Fruit fly (Drosophila melanogaster) whole organism, embryonic: ENCODE measurements around the gene capu.

Experiments used
- BtbVII ChIP-seq: fragments of 200-800 bp; sonication (Bioruptor generic); optimal IDR thresholded peaks from 3 replicates; lab custom pipeline; 2017; ENCODE audit warnings: missing biosample characterization, mild to moderate bottlenecking, missing genetic modification characterization
- CG10979 ChIP-seq: fragments of 200-800 bp; sonication (Bioruptor generic); optimal IDR thresholded peaks from 2 replicates; lab custom pipeline; 2018; ENCODE audit warnings: missing biosample characterization, mild to moderate bottlenecking, missing genetic modification characterization, moderate library complexity
- CG12942 ChIP-seq: fragments of 200-800 bp; sonication (Bioruptor generic); optimal IDR thresholded peaks from 3 replicates; lab custom pipeline; 2016; ENCODE audit warnings: missing biosample characterization, missing genetic modification characterization
- CG13287 ChIP-seq: fragments of 200-800 bp; sonication (Bioruptor generic); IDR thresholded peaks from 2 replicates; pipeline ENCODE4 v1.3.6; 2022; ENCODE audit warnings: missing biosample characterization, missing genetic modification characterization; ENCODE audit not compliant: partially characterized antibody
- CG13624 ChIP-seq: fragments of 200-800 bp; sonication (Bioruptor generic); optimal IDR thresholded peaks from 2 replicates; lab custom pipeline; 2016; ENCODE audit warnings: missing biosample characterization, missing genetic modification characterization
- CG14014 ChIP-seq: fragments of 200-800 bp; sonication (Bioruptor generic); IDR thresholded peaks from 2 replicates; pipeline ENCODE4 v1.3.6; 2022; ENCODE audit warnings: missing biosample characterization, missing genetic modification characterization
- CG17328 ChIP-seq: fragments of 200-800 bp; sonication (Bioruptor generic); IDR thresholded peaks from 2 replicates; pipeline ENCODE4 v1.3.6; 2022; ENCODE audit warnings: missing biosample characterization, missing genetic modification characterization
- CG18764 ChIP-seq: fragments of 200-800 bp; sonication (Bioruptor generic); optimal IDR thresholded peaks from 3 replicates; lab custom pipeline; 2016; ENCODE audit warnings: missing biosample characterization, missing genetic modification characterization
- CG31365 ChIP-seq: fragments of 200-800 bp; sonication (Bioruptor generic); optimal IDR thresholded peaks from 2 replicates; lab custom pipeline; 2018; ENCODE audit warnings: missing biosample characterization, mild to moderate bottlenecking, missing genetic modification characterization
- CG31441 ChIP-seq: fragments of 200-800 bp; sonication (Bioruptor generic); IDR thresholded peaks from 2 replicates; pipeline ENCODE4 v1.3.6; 2022; ENCODE audit warnings: missing biosample characterization, missing genetic modification characterization
- CG4424 ChIP-seq: fragments of 200-800 bp; sonication (Bioruptor generic); optimal IDR thresholded peaks from 3 replicates; lab custom pipeline; 2016; ENCODE audit warnings: missing biosample characterization, missing genetic modification characterization
- CG4820 ChIP-seq: fragments of 200-800 bp; sonication (Bioruptor generic); optimal IDR thresholded peaks from 3 replicates; lab custom pipeline; 2016; ENCODE audit warnings: missing biosample characterization, missing genetic modification characterization
- CG6654 ChIP-seq: fragments of 200-800 bp; sonication (Bioruptor generic); optimal IDR thresholded peaks from 2 replicates; lab custom pipeline; 2017; ENCODE audit warnings: missing biosample characterization, mild to moderate bottlenecking, missing genetic modification characterization
- CG7839 ChIP-seq: fragments of 200-800 bp; sonication (Bioruptor generic); optimal IDR thresholded peaks from 3 replicates; lab custom pipeline; 2018; ENCODE audit warnings: missing biosample characterization, mild to moderate bottlenecking, missing genetic modification characterization, moderate library complexity
- CG9817 ChIP-seq: fragments of 200-800 bp; sonication (Bioruptor generic); optimal IDR thresholded peaks from 2 replicates; lab custom pipeline; 2018; ENCODE audit warnings: missing biosample characterization, mild to moderate bottlenecking, missing genetic modification characterization, moderate library complexity
- CoRest ChIP-seq: fragments of 200-800 bp; sonication (Bioruptor generic); optimal IDR thresholded peaks from 3 replicates; lab custom pipeline; 2018; ENCODE audit warnings: missing biosample characterization, mild to moderate bottlenecking, missing genetic modification characterization, moderate library complexity
- Dfd ChIP-seq, 2 experiments: fragments of >200 bp; optimal IDR thresholded peaks; 2 replicates each; lab custom pipeline; 2017; ENCODE audit warnings: missing biosample characterization in 2 of 2, missing genetic modification characterization in 2 of 2
- E2f2 ChIP-seq: fragments of 200-800 bp; sonication (Bioruptor generic); IDR thresholded peaks from 2 replicates; pipeline ENCODE4 v1.3.6; 2022; ENCODE audit warnings: missing biosample characterization, missing genetic modification characterization
- ERR ChIP-seq: fragments of 200-800 bp; sonication (Bioruptor generic); optimal IDR thresholded peaks from 2 replicates; lab custom pipeline; 2016; ENCODE audit warnings: missing biosample characterization, missing genetic modification characterization
- Elba2 ChIP-seq: fragments of 200-800 bp; sonication (Bioruptor generic); optimal IDR thresholded peaks from 3 replicates; lab custom pipeline; 2016; ENCODE audit warnings: missing biosample characterization, missing genetic modification characterization
- Ets97D ChIP-seq: fragments of 200-800 bp; sonication (Bioruptor generic); optimal IDR thresholded peaks from 3 replicates; lab custom pipeline; 2016; ENCODE audit warnings: missing biosample characterization, missing genetic modification characterization
- Gug ChIP-seq: fragments of 200-800 bp; sonication (Bioruptor generic); IDR thresholded peaks from 4 replicates; pipeline ENCODE4 v1.3.6; 2022; ENCODE audit warnings: missing biosample characterization, missing genetic modification characterization
- HLH4C ChIP-seq: fragments of 200-800 bp; sonication (Bioruptor generic); IDR thresholded peaks from 3 replicates; pipeline ENCODE4 v1.3.6; 2022; ENCODE audit warnings: missing biosample characterization, missing genetic modification characterization; ENCODE audit not compliant: partially characterized antibody
- Hey ChIP-seq: fragments of 200-800 bp; sonication (Bioruptor generic); optimal IDR thresholded peaks from 3 replicates; lab custom pipeline; 2018; ENCODE audit warnings: missing biosample characterization, mild to moderate bottlenecking, missing genetic modification characterization
- Hr51 ChIP-seq, 2 experiments: fragments of 200-800 bp; sonication (Bioruptor generic); optimal IDR thresholded peaks; 2 replicates in 1 of 2; 3 replicates in 1 of 2; lab custom pipeline; 2016 to 2018; ENCODE audit warnings: missing biosample characterization in 2 of 2, missing genetic modification characterization in 2 of 2, mild to moderate bottlenecking in 1 of 2, moderate library complexity in 1 of 2
- MTF-1 ChIP-seq: fragments of 200-800 bp; sonication (Bioruptor generic); optimal IDR thresholded peaks from 2 replicates; lab custom pipeline; 2018; ENCODE audit warnings: missing biosample characterization, mild to moderate bottlenecking, missing genetic modification characterization, borderline replicate concordance
- NfI ChIP-seq: fragments of 200-800 bp; sonication (Bioruptor generic); optimal IDR thresholded peaks from 3 replicates; lab custom pipeline; 2018; ENCODE audit warnings: missing biosample characterization, mild to moderate bottlenecking, missing genetic modification characterization, moderate library complexity
- Rx ChIP-seq: fragments of 200-800 bp; sonication (Bioruptor generic); IDR thresholded peaks from 2 replicates; pipeline ENCODE4 v1.3.6; 2022; ENCODE audit warnings: missing biosample characterization, missing genetic modification characterization
- Ssrp ChIP-seq: fragments of 200-800 bp; sonication (Bioruptor generic); optimal IDR thresholded peaks from 2 replicates; lab custom pipeline; 2018; ENCODE audit warnings: missing biosample characterization, mild to moderate bottlenecking, missing genetic modification characterization, moderate library complexity
- ac ChIP-seq: fragments of 200-800 bp; sonication (Bioruptor generic); optimal IDR thresholded peaks from 3 replicates; lab custom pipeline; 2017; ENCODE audit warnings: missing biosample characterization, mild to moderate bottlenecking, missing genetic modification characterization
- cato ChIP-seq: fragments of 200-800 bp; sonication (Bioruptor generic); optimal IDR thresholded peaks from 2 replicates; lab custom pipeline; 2016; ENCODE audit warnings: missing biosample characterization, missing genetic modification characterization, borderline replicate concordance
- corto ChIP-seq: fragments of 200-800 bp; sonication (Bioruptor generic); optimal IDR thresholded peaks from 2 replicates; lab custom pipeline; 2016; ENCODE audit warnings: missing biosample characterization, mild to moderate bottlenecking, missing genetic modification characterization, moderate library complexity
- crol ChIP-seq: fragments of 200-800 bp; sonication (Bioruptor generic); IDR thresholded peaks from 2 replicates; pipeline ENCODE4 v1.3.6; 2022; ENCODE audit warnings: missing biosample characterization, missing genetic modification characterization
- ewg ChIP-seq: fragments of 200-800 bp; sonication (Bioruptor generic); optimal IDR thresholded peaks from 3 replicates; lab custom pipeline; 2017; ENCODE audit warnings: mild to moderate bottlenecking, missing biosample characterization, missing genetic modification reagents, missing genetic modification characterization
- exex ChIP-seq: fragments of 200-800 bp; sonication (Bioruptor generic); optimal IDR thresholded peaks from 4 replicates; lab custom pipeline; 2018; ENCODE audit warnings: missing biosample characterization, mild to moderate bottlenecking, missing genetic modification characterization, moderate library complexity
- eyg ChIP-seq: fragments of 200-800 bp; sonication (Bioruptor generic); optimal IDR thresholded peaks from 3 replicates; lab custom pipeline; 2016; ENCODE audit warnings: missing biosample characterization, missing genetic modification characterization
- gfzf ChIP-seq: fragments of 200-800 bp; sonication (Bioruptor generic); optimal IDR thresholded peaks from 2 replicates; lab custom pipeline; 2016; ENCODE audit warnings: missing biosample characterization, mild to moderate bottlenecking, missing genetic modification characterization, moderate library complexity
- ind ChIP-seq: fragments of 200-800 bp; sonication (Bioruptor generic); optimal IDR thresholded peaks from 3 replicates; lab custom pipeline; 2016; ENCODE audit warnings: missing biosample characterization, missing genetic modification characterization
- lab ChIP-seq: fragments of 200-800 bp; sonication (Bioruptor generic); optimal IDR thresholded peaks from 3 replicates; lab custom pipeline; 2017; ENCODE audit warnings: missing biosample characterization, missing genetic modification characterization, mild to moderate bottlenecking, moderate library complexity, missing genetic modification reagents
- lmd ChIP-seq: fragments of 200-800 bp; sonication (Bioruptor generic); IDR thresholded peaks from 2 replicates; pipeline ENCODE4 v1.3.6; 2022; ENCODE audit warnings: missing biosample characterization, missing genetic modification characterization
- nom ChIP-seq: fragments of 200-800 bp; sonication (Bioruptor generic); optimal IDR thresholded peaks from 2 replicates; lab custom pipeline; 2017; ENCODE audit warnings: missing biosample characterization, missing genetic modification characterization, mild to moderate bottlenecking, moderate library complexity, missing genetic modification reagents
- oc ChIP-seq: fragments of 200-800 bp; sonication (Bioruptor generic); optimal IDR thresholded peaks from 2 replicates; lab custom pipeline; 2018; ENCODE audit warnings: missing biosample characterization, mild to moderate bottlenecking, missing genetic modification characterization, moderate library complexity
- phol ChIP-seq: fragments of 200-800 bp; sonication (Bioruptor generic); optimal IDR thresholded peaks from 3 replicates; lab custom pipeline; 2018; ENCODE audit warnings: missing biosample characterization, mild to moderate bottlenecking, missing genetic modification characterization, moderate library complexity
- ro ChIP-seq: fragments of 200-800 bp; sonication (Bioruptor generic); IDR thresholded peaks from 2 replicates; pipeline ENCODE4 v1.3.6; 2022; ENCODE audit warnings: missing biosample characterization, missing genetic modification characterization
- sens ChIP-seq: fragments of 200-800 bp; sonication (Bioruptor generic); peaks from one replicate; lab custom pipeline; 2016; ENCODE audit warnings: missing biosample characterization, missing genetic modification characterization
- shn ChIP-seq: fragments of 200-800 bp; sonication (Bioruptor generic); optimal IDR thresholded peaks from 3 replicates; lab custom pipeline; 2016; ENCODE audit warnings: missing biosample characterization, missing genetic modification characterization
- sim ChIP-seq: fragments of 200-800 bp; sonication (Bioruptor generic); IDR thresholded peaks from 2 replicates; pipeline ENCODE4 v1.3.6; 2022; ENCODE audit warnings: missing biosample characterization, missing genetic modification characterization
- usp ChIP-seq: fragments of >200 bp; optimal IDR thresholded peaks from 2 replicates; lab custom pipeline; 2017; ENCODE audit warnings: missing biosample characterization, missing genetic modification characterization
- yki ChIP-seq: fragments of >200 bp; optimal IDR thresholded peaks from 3 replicates; lab custom pipeline; 2018

The capu gene

DNA sequence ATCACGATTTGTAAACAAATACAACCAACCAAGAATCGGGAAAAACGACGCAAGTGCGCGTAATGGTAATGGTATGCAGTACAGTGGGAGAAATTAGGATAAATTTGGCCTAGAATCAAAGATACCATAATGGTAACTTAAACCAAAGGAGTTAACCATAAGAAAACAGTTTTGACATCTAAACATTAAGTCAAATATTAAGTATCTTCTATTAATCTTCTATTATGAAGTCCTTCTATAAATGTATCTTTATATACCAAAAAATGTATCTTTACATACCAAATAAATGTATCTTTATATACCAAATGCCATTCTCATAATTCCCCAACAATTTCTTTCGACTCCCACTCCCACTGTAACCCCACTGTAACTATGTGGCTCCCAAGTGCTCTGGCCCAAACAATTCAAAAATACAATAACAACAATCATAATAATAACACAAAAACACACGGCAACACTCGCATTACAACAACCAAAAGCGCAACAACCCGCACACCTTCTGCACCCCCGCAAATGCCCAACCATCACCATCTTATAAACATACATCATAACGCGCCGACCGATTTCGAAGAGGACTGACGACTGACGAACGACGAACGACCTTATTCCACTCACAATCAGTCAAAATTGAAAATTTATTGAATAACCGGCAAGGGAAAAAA, 47.0 kb downstream of the capu start (continued):
- TF ChIP-seq CG17328 = 0 out of 2 replicates have a peak, but pooled peaks have one; percentile 6
- no peak for TF ChIP-seq CG4424 (GFP tag; lab: Kevin White, UChicago)
- peak in 1 of 2 experiments; percentile 36 for TF ChIP-seq Hr51 (GFP tag; optimal IDR thresholded peaks at IDR 0.05; lab: Kevin White, UChicago)
- TF ChIP-seq Ssrp (tag; lab: Kevin White, UChicago) = peak; percentile 32
- TF ChIP-seq cato = no peak
- no peak for TF ChIP-seq eyg (GFP tag; lab: Kevin White, UChicago)
- TF ChIP-seq shn (GFP tag; lab: Kevin White, UChicago) = no peak
- no peak for TF ChIP-seq ERR (GFP tag; lab: Kevin White, UChicago)
- TF ChIP-seq ind = no peak
- peak; percentile 53 for TF ChIP-seq phol (tag; lab: Kevin White, UChicago)
- TF ChIP-seq E2f2 (GFP tag; lab: Robert Waterston, UW) = 0 out of 2 replicates have a peak, but pooled peaks have one; percentile 11
- no peak for TF ChIP-seq Dfd (GFP tag; optimal IDR thresholded peaks at IDR 0.05; lab: Kevin White, UChicago)
- TF ChIP-seq CG6654 (GFP tag; lab: Kevin White, UChicago) = no peak
- TF ChIP-seq CG14014 (GFP tag; lab: Robert Waterston, UW) = no peak
- TF ChIP-seq CoRest = peak; percentile 22
- no peak for TF ChIP-seq Gug (GFP tag; lab: Robert Waterston, UW)
- peak; percentile 51 for TF ChIP-seq CG7839 (tag; lab: Kevin White, UChicago)
- TF ChIP-seq CG31441 (GFP tag; lab: Robert Waterston, UW) = peak; percentile 38; the same call in 1 of the 2 replicates

dm6 chr2L:3853507-3854030, 49.1 kb downstream of the capu start:
- peak; percentile 19 for TF ChIP-seq CG4820 (GFP tag; lab: Kevin White, UChicago)
- TF ChIP-seq lmd = no peak
- no peak for TF ChIP-seq MTF-1 (GFP tag; lab: Kevin White, UChicago)
- peak; percentile 73 for TF ChIP-seq sens (GFP tag; lab: Kevin White, UChicago)
- no peak for TF ChIP-seq corto (GFP tag; lab: Kevin White, UChicago)
- no peak for TF ChIP-seq crol (GFP tag; lab: Robert Waterston, UW)
- TF ChIP-seq CoRest = peak; percentile 2
- peak; percentile 44 for TF ChIP-seq CG10979 (tag; lab: Kevin White, UChicago)
- TF ChIP-seq exex (tag; lab: Kevin White, UChicago) = no peak
- TF ChIP-seq usp (GFP tag; lab: Kevin White, UChicago) = no peak
- no peak for TF ChIP-seq yki (lab: Kevin White, UChicago)
- TF ChIP-seq CG6654 (GFP tag; lab: Kevin White, UChicago) = no peak
- TF ChIP-seq CG31365 (tag; lab: Kevin White, UChicago) = no peak
- no peak for TF ChIP-seq ro (GFP tag; lab: Robert Waterston, UW)
- TF ChIP-seq CG13287 (GFP tag; lab: Robert Waterston, UW) = no peak
- TF ChIP-seq Ets97D (GFP tag; lab: Kevin White, UChicago) = no peak
- TF ChIP-seq gfzf = no peak
- TF ChIP-seq Hey (tag; lab: Kevin White, UChicago) = no peak
- no peak for TF ChIP-seq HLH4C (GFP tag; lab: Robert Waterston, UW)
- TF ChIP-seq CG9817 = no peak
- no peak for TF ChIP-seq CG13624 (GFP tag; lab: Kevin White, UChicago)
- TF ChIP-seq NfI = no peak
- no peak for TF ChIP-seq nom (GFP tag; lab: Kevin White, UChicago)
- no peak for TF ChIP-seq CG18764
- no peak for TF ChIP-seq BtbVII (GFP tag; lab: Kevin White, UChicago)
- no peak for TF ChIP-seq ac
- no peak for TF ChIP-seq Elba2
- peak; percentile 29 for TF ChIP-seq phol (tag; lab: Kevin White, UChicago)
- no peak for TF ChIP-seq lab (GFP tag; lab: Kevin White, UChicago)
- no peak for TF ChIP-seq ewg (GFP tag; lab: Kevin White, UChicago)
- TF ChIP-seq sim (GFP tag; lab: Robert Waterston, UW) = no peak
- no peak for TF ChIP-seq oc (tag; lab: Kevin White, UChicago)
- no peak for TF ChIP-seq Rx (GFP tag; lab: Robert Waterston, UW)
- TF ChIP-seq CG12942 (GFP tag; lab: Kevin White, UChicago) = no peak
